Worm (Caenorhabditis elegans) whole organism, L3 larva: ENCODE data around the gene gcy-31.

ENCODE experiments used
- R02D3.7 ChIP-seq: fragments of 150-350 bp; optimal IDR thresholded peaks from 2 replicates; lab custom pipeline; 2014; ENCODE audit warnings: missing biosample characterization, missing genetic modification characterization
- ZK546.5 ChIP-seq: sonication (generic microtip); optimal IDR thresholded peaks from 2 replicates; lab custom pipeline; 2017; ENCODE audit warnings: missing biosample characterization, missing genetic modification characterization
- aly-2 ChIP-seq: fragments of 150-350 bp; optimal IDR thresholded peaks from 2 replicates; lab custom pipeline; 2014; ENCODE audit warnings: missing biosample characterization, missing genetic modification characterization
- ama-1 ChIP-seq: fragments of 150-350 bp; optimal IDR thresholded peaks from 2 replicates; lab custom pipeline; 2018
- ceh-16 ChIP-seq: sonication (generic microtip); optimal IDR thresholded peaks from 2 replicates; lab custom pipeline; 2017; ENCODE audit warnings: missing biosample characterization, missing genetic modification characterization
- daf-12 ChIP-seq: fragments of 150-350 bp; optimal IDR thresholded peaks from 2 replicates; lab custom pipeline; 2014; ENCODE audit warnings: missing biosample characterization, missing genetic modification reagents, missing genetic modification characterization
- egl-27 ChIP-seq: sonication (generic microtip); optimal IDR thresholded peaks from 4 replicates; lab custom pipeline; 2017; ENCODE audit warnings: missing biosample characterization, missing genetic modification reagents, missing genetic modification characterization
- egl-5 ChIP-seq: fragments of 150-350 bp; optimal IDR thresholded peaks from 2 replicates; lab custom pipeline; 2017; ENCODE audit warnings: missing biosample characterization, missing genetic modification reagents, missing genetic modification characterization, inconsistent platforms
- elt-1 ChIP-seq: fragments of 150-350 bp; optimal IDR thresholded peaks from 2 replicates; lab custom pipeline; 2014; ENCODE audit warnings: missing biosample characterization, missing genetic modification characterization
- elt-2 ChIP-seq: sonication (generic microtip); optimal IDR thresholded peaks from 2 replicates; lab custom pipeline; 2016; ENCODE audit warnings: missing genetic modification reagents, mild to moderate bottlenecking, missing genetic modification characterization, missing compliant biosample characterization
- eor-1 ChIP-seq, 2 experiments: fragments of 150-350 bp; optimal IDR thresholded peaks; 2 replicates each; lab custom pipeline; 2014 to 2018; ENCODE audit warnings: missing biosample characterization in 2 of 2, missing genetic modification characterization in 2 of 2
- fkh-10 ChIP-seq: sonication (generic microtip); optimal IDR thresholded peaks from 2 replicates; lab custom pipeline; 2017; ENCODE audit warnings: missing biosample characterization, missing genetic modification reagents, missing genetic modification characterization
- fkh-2 ChIP-seq: fragments of 150-350 bp; optimal IDR thresholded peaks from 2 replicates; lab custom pipeline; 2014; ENCODE audit warnings: missing biosample characterization, missing genetic modification reagents, missing genetic modification characterization
- fos-1 ChIP-seq: fragments of 150-350 bp; optimal IDR thresholded peaks from 2 replicates; lab custom pipeline; 2014; ENCODE audit warnings: missing biosample characterization, missing genetic modification characterization
- hmg-11 ChIP-seq: sonication (generic microtip); optimal IDR thresholded peaks from 2 replicates; lab custom pipeline; 2016; ENCODE audit warnings: missing genetic modification characterization, missing compliant biosample characterization
- jun-1 ChIP-seq: fragments of 150-350 bp; optimal IDR thresholded peaks from 2 replicates; lab custom pipeline; 2014; ENCODE audit warnings: missing biosample characterization, missing genetic modification reagents, missing genetic modification characterization
- lin-39 ChIP-seq: fragments of 150-350 bp; optimal IDR thresholded peaks from 2 replicates; lab custom pipeline; 2018; ENCODE audit warnings: missing biosample characterization, missing genetic modification reagents, missing genetic modification characterization
- lsy-12 ChIP-seq: sonication (generic microtip); optimal IDR thresholded peaks from 2 replicates; lab custom pipeline; 2016; ENCODE audit warnings: mild to moderate bottlenecking, missing genetic modification characterization, missing compliant biosample characterization
- mdl-1 ChIP-seq: fragments of 150-350 bp; optimal IDR thresholded peaks from 2 replicates; lab custom pipeline; 2014; ENCODE audit warnings: missing biosample characterization, missing genetic modification characterization
- mml-1 ChIP-seq: fragments of 150-350 bp; sonication (generic microtip); optimal IDR thresholded peaks from 3 replicates; lab custom pipeline; 2014; ENCODE audit warnings: missing biosample characterization, missing genetic modification characterization
- nfya-1 ChIP-seq: sonication (generic microtip); optimal IDR thresholded peaks from 2 replicates; lab custom pipeline; 2017; ENCODE audit warnings: missing genetic modification characterization, mild to moderate bottlenecking, missing compliant biosample characterization, antibody characterized with exemption, moderate library complexity; ENCODE audit not compliant: insufficient read depth
- nhr-12 ChIP-seq: fragments of 150-350 bp; optimal IDR thresholded peaks from 2 replicates; lab custom pipeline; 2014; ENCODE audit warnings: missing biosample characterization, missing genetic modification characterization
- nhr-23 ChIP-seq: fragments of 150-350 bp; optimal IDR thresholded peaks from 2 replicates; lab custom pipeline; 2014; ENCODE audit warnings: missing biosample characterization, missing genetic modification reagents, missing genetic modification characterization
- nhr-25 ChIP-seq: sonication (generic microtip); optimal IDR thresholded peaks from 2 replicates; lab custom pipeline; 2017; ENCODE audit warnings: missing biosample characterization, missing genetic modification characterization
- nhr-28 ChIP-seq: fragments of 150-350 bp; optimal IDR thresholded peaks from 2 replicates; lab custom pipeline; 2014; ENCODE audit warnings: missing biosample characterization, missing genetic modification characterization
- nhr-43 ChIP-seq: sonication (generic microtip); optimal IDR thresholded peaks from 2 replicates; lab custom pipeline; 2016; ENCODE audit warnings: mild to moderate bottlenecking, missing genetic modification characterization, missing compliant biosample characterization; ENCODE audit not compliant: poor library complexity, severe bottlenecking
- nhr-67 ChIP-seq: fragments of 150-350 bp; optimal IDR thresholded peaks from 2 replicates; lab custom pipeline; 2014; ENCODE audit warnings: missing biosample characterization, missing genetic modification characterization
- pqm-1 ChIP-seq: fragments of 150-350 bp; optimal IDR thresholded peaks from 2 replicates; lab custom pipeline; 2017; ENCODE audit warnings: missing biosample characterization, missing genetic modification characterization, inconsistent platforms
- skn-1 ChIP-seq: fragments of 150-350 bp; optimal IDR thresholded peaks from 2 replicates; lab custom pipeline; 2014; ENCODE audit warnings: missing biosample characterization, missing genetic modification characterization
- snpc-4 ChIP-seq: fragments of 150-350 bp; optimal IDR thresholded peaks from 2 replicates; lab custom pipeline; 2014; ENCODE audit warnings: missing biosample characterization, missing genetic modification characterization
- unc-39 ChIP-seq: sonication (generic microtip); optimal IDR thresholded peaks from 4 replicates; lab custom pipeline; 2017; ENCODE audit warnings: missing biosample characterization, missing genetic modification characterization
- zag-1 ChIP-seq: fragments of 150-350 bp; optimal IDR thresholded peaks from 2 replicates; lab custom pipeline; 2014; ENCODE audit warnings: missing biosample characterization, missing genetic modification characterization
- ztf-11 ChIP-seq: fragments of 150-350 bp; optimal IDR thresholded peaks from 2 replicates; lab custom pipeline; 2014; ENCODE audit warnings: missing biosample characterization, missing genetic modification characterization
- ztf-4 ChIP-seq: fragments of 150-350 bp; optimal IDR thresholded peaks from 2 replicates; lab custom pipeline; 2014; ENCODE audit warnings: missing biosample characterization, missing genetic modification characterization

gcy-31 gene

ce11 chrX:2426932-2427331, 372 bp downstream of the gcy-31 start:
- TF ChIP-seq nhr-43 (tag; lab: Kevin White, UChicago) (no peak), nhr-25 (peak; percentile 61), mml-1 (tag; lab: Kevin White, UChicago) (no peak)

ce11 chrX:2425284-2425683, 2.0 kb downstream of the gcy-31 start:
- TF ChIP-seq fkh-2 (tag; lab: Kevin White, UChicago) (no peak), egl-27 (tag; lab: Kevin White, UChicago) (no peak), nhr-67 (tag; lab: Kevin White, UChicago) (no peak), nhr-23 (tag; lab: Kevin White, UChicago) (peak; percentile 85), ZK546.5 (no peak), snpc-4 (no peak), pqm-1 (tag; lab: Kevin White, UChicago) (no peak), unc-39 (tag; lab: Kevin White, UChicago) (no peak), skn-1 (tag; lab: Kevin White, UChicago) (no peak), nhr-25 (peak; percentile 34)
- TF ChIP-seq, all 47 proteins: peak for 2

ce11 chrX:2422123-2422522, 5.2 kb downstream of the gcy-31 start:
- TF ChIP-seq nhr-23 (tag; lab: Kevin White, UChicago) (no peak), fos-1 (tag; lab: Kevin White, UChicago) (no peak), ceh-16 (no peak), lsy-12 (tag; lab: Kevin White, UChicago) (no peak), mdl-1 (tag; lab: Kevin White, UChicago) (no peak)

ce11 chrX:2419777-2420176, 7.5 kb downstream of the gcy-31 start, which contains the start of gene glr-7:
Gene glr-7, minus strand, starts transcription at chrX:2419877.
- TF ChIP-seq egl-5 (tag; lab: Kevin White, UChicago) (no peak), aly-2 (no peak), ceh-16 (no peak), lin-39 (no peak), elt-2 (tag; lab: Kevin White, UChicago) (no peak), R02D3.7 (tag; lab: Kevin White, UChicago) (no peak), nhr-28 (no peak), fkh-10 (GFP tag; lab: Kevin White, UChicago) (no peak)

- TF ChIP-seq mml-1 (tag; lab: Kevin White, UChicago) (no peak), daf-12 (tag; lab: Kevin White, UChicago) (no peak), ztf-11 (tag; lab: Kevin White, UChicago) (no peak), ama-1 (no peak), unc-39 (tag; lab: Kevin White, UChicago) (no peak), hmg-11 (no peak), lsy-12 (tag; lab: Kevin White, UChicago) (no peak), zag-1 (tag; lab: Kevin White, UChicago) (no peak), jun-1 (tag; lab: Kevin White, UChicago) (no peak), nhr-23 (tag; lab: Kevin White, UChicago) (no peak), fos-1 (tag; lab: Kevin White, UChicago) (no peak), nfya-1 (tag; lab: Kevin White, UChicago) (no peak), elt-1 (no peak), nhr-12 (tag; lab: Kevin White, UChicago) (no peak)
Observed at ce11 chrX:2413277-2413676, 14.0 kb downstream of the gcy-31 start, which contains the start of gene hlh-15. Gene hlh-15, minus strand, starts transcription at chrX:2413377.

ce11 chrX:2410978-2411377, 16.3 kb downstream of the gcy-31 start:
- TF ChIP-seq eor-1 (tag; optimal IDR thresholded peaks at IDR 0.05; lab: Kevin White, UChicago): no peak
- no peak for TF ChIP-seq daf-12 (tag; lab: Kevin White, UChicago)
- TF ChIP-seq pqm-1 (tag; lab: Kevin White, UChicago): peak; percentile 11
- TF ChIP-seq elt-2 (tag; lab: Kevin White, UChicago): peak; percentile 68
- no peak for TF ChIP-seq ztf-4
